Worm (Caenorhabditis elegans): ENCODE results near the gene tam-1.

- TF ChIP-seq T07F8.4 (tag; optimal IDR thresholded peaks at IDR 0.05) (no peak), unc-62 (GFP tag; optimal IDR thresholded peaks at IDR 0.05) (no peak), aptf-3 (GFP tag; IDR thresholded peaks at IDR 0.05) (no peak), ztf-28 (GFP tag; IDR thresholded peaks at IDR 0.05) (no peak), tlf-1 (GFP tag; optimal IDR thresholded peaks at IDR 0.05) (no peak), ztf-22 (GFP tag; optimal IDR thresholded peaks at IDR 0.05) (no peak), bed-2 (GFP tag; IDR thresholded peaks at IDR 0.05) (no peak)
Observed at ce11 chrV:4975140-4975539, 12.2 kb upstream of the tam-1 start, which contains the start of gene F26G5.1.

Measured in whole organism, young adult.